Worm (Caenorhabditis elegans): ENCODE measurements around the gene W10D9.3.

ce11 chrII:461297-461696 is 562 bp upstream of the W10D9.3 start:
- TF ChIP-seq ama-1 (optimal IDR thresholded peaks at IDR 0.05) (no peak), tra-4 (tag; optimal IDR thresholded peaks at IDR 0.05) (no peak), tbx-37 (GFP tag; conservative IDR thresholded peaks at IDR 0.05) (no peak), pes-1 (GFP tag; IDR thresholded peaks at IDR 0.05) (no peak), ceh-36 (tag; optimal IDR thresholded peaks at IDR 0.05) (no peak), hnd-1 (tag; optimal IDR thresholded peaks at IDR 0.05) (no peak), aly-1 (tag; optimal IDR thresholded peaks at IDR 0.05) (no peak), F13C5.2 (tag; optimal IDR thresholded peaks at IDR 0.05) (no peak), flt-1 (GFP tag; IDR thresholded peaks at IDR 0.05) (no peak)
